In genomic region chr3R:6107353-6107752, dm6 we compare ENCODE assay signal across 2 fruit fly cellular contexts.
TF ChIP-seq lines count a peak whose summit lies in the region.

No protein-coding gene starts in this region.

- TF ChIP-seq CTCF in whole organism, embryonic (GFP tag; optimal IDR thresholded peaks at IDR 0.05; lab: Kevin White, UChicago): no peak

TF ChIP-seq in whole organism, embryonic, 481 proteins besides CTCF, POLR2A, EP300 and RAD21:
- TF ChIP-seq Optix (GFP tag; IDR thresholded peaks at IDR 0.05; lab: Robert Waterston, UW) (no peak), CG7271 (tag; optimal IDR thresholded peaks at IDR 0.05; lab: Kevin White, UChicago) (no peak), chinmo (GFP tag; IDR thresholded peaks at IDR 0.05; lab: Robert Waterston, UW; ENCODE audit: partially characterized antibody) (0 out of 4 replicates have a peak, but pooled peaks have one; percentile 55), NC2β (GFP tag; optimal IDR thresholded peaks at IDR 0.05; lab: Kevin White, UChicago) (no peak), CG2889 (GFP tag; IDR thresholded peaks at IDR 0.05; lab: Robert Waterston, UW) (no peak), CG6683 (GFP tag; optimal IDR thresholded peaks at IDR 0.05; lab: Kevin White, UChicago) (no peak), Pdp1 (GFP tag; optimal IDR thresholded peaks at IDR 0.05; lab: Kevin White, UChicago) (peak in 1 of 2 experiments; percentile 92), CG34376 (GFP tag; optimal IDR thresholded peaks at IDR 0.05; lab: Kevin White, UChicago) (no peak), CG32772 (GFP tag; IDR thresholded peaks at IDR 0.05; lab: Robert Waterston, UW) (no peak)

TF ChIP-seq in whole organism, pupa, 21 proteins besides CTCF, POLR2A, EP300 and RAD21:
- TF ChIP-seq CG34367 (tag; optimal IDR thresholded peaks at IDR 0.05; lab: Kevin White, UChicago): no peak
- TF ChIP-seq EcR (GFP tag; optimal IDR thresholded peaks at IDR 0.05; lab: Kevin White, UChicago): peak; percentile 28
